Fruit fly (Drosophila melanogaster) whole organism, embryonic: ENCODE data around the gene Ythdf.

ENCODE experiments used
- B-H2 ChIP-seq: fragments of 200-800 bp; sonication (Bioruptor generic); optimal IDR thresholded peaks from 2 replicates; lab custom pipeline; 2018; ENCODE audit warnings: missing biosample characterization, mild to moderate bottlenecking, missing genetic modification characterization
- Blimp-1 ChIP-seq: fragments of 200-800 bp; sonication (Bioruptor generic); optimal IDR thresholded peaks from 3 replicates; lab custom pipeline; 2018; ENCODE audit warnings: missing biosample characterization, missing genetic modification characterization, mild to moderate bottlenecking, moderate library complexity, missing genetic modification reagents
- C15 ChIP-seq: fragments of 200-800 bp; sonication (Bioruptor generic); IDR thresholded peaks from 3 replicates; pipeline ENCODE4 v1.3.6; 2022; ENCODE audit warnings: missing biosample characterization, missing genetic modification characterization
- CG11504 ChIP-seq: fragments of 200-800 bp; sonication (Bioruptor generic); optimal IDR thresholded peaks from 3 replicates; lab custom pipeline; 2019; ENCODE audit warnings: missing biosample characterization, mild to moderate bottlenecking, missing genetic modification characterization, moderate library complexity
- CG12155 ChIP-seq: fragments of 200-800 bp; sonication (Bioruptor generic); optimal IDR thresholded peaks from 3 replicates; lab custom pipeline; 2016; ENCODE audit warnings: missing biosample characterization, missing genetic modification characterization
- CG12299 ChIP-seq: fragments of 200-800 bp; sonication (Bioruptor generic); optimal IDR thresholded peaks from 2 replicates; lab custom pipeline; 2018; ENCODE audit warnings: missing biosample characterization, mild to moderate bottlenecking, missing genetic modification characterization
- CG17385 ChIP-seq: fragments of 200-800 bp; sonication (Bioruptor generic); optimal IDR thresholded peaks from 3 replicates; lab custom pipeline; 2018; ENCODE audit warnings: missing biosample characterization, mild to moderate bottlenecking, missing genetic modification characterization
- CG18262 ChIP-seq: fragments of 200-800 bp; optimal IDR thresholded peaks from 3 replicates; lab custom pipeline; 2019; ENCODE audit warnings: missing biosample characterization, mild to moderate bottlenecking, missing genetic modification characterization, moderate library complexity
- CG2129 ChIP-seq: fragments of 200-800 bp; sonication (Bioruptor generic); IDR thresholded peaks from 2 replicates; pipeline ENCODE4 v1.3.6; 2022; ENCODE audit warnings: missing biosample characterization, missing genetic modification characterization; ENCODE audit not compliant: partially characterized antibody
- CG30403 ChIP-seq: fragments of 200-800 bp; sonication (Bioruptor generic); optimal IDR thresholded peaks from 3 replicates; lab custom pipeline; 2016; ENCODE audit warnings: missing biosample characterization, missing genetic modification characterization
- CG3065 ChIP-seq: fragments of 200-800 bp; sonication (Bioruptor generic); optimal IDR thresholded peaks from 2 replicates; lab custom pipeline; 2016; ENCODE audit warnings: missing biosample characterization, missing genetic modification characterization
- CG31224 ChIP-seq: fragments of 200-800 bp; sonication (Bioruptor generic); IDR thresholded peaks from 2 replicates; pipeline ENCODE4 v1.3.6; 2022; ENCODE audit warnings: missing biosample characterization, missing genetic modification characterization
- CG43689 ChIP-seq: fragments of 200-800 bp; sonication (Bioruptor generic); IDR thresholded peaks from 2 replicates; pipeline ENCODE4 v1.3.6; 2022; ENCODE audit warnings: missing biosample characterization, missing genetic modification characterization
- CG4730 ChIP-seq: fragments of 200-800 bp; sonication (Bioruptor generic); IDR thresholded peaks from 2 replicates; pipeline ENCODE4 v1.3.6; 2022; ENCODE audit warnings: missing biosample characterization, missing genetic modification characterization
- CG6254 ChIP-seq: fragments of 200-800 bp; sonication (Bioruptor generic); optimal IDR thresholded peaks from 3 replicates; lab custom pipeline; 2017; ENCODE audit warnings: mild to moderate bottlenecking, missing biosample characterization, missing genetic modification reagents, missing genetic modification characterization
- CG6654 ChIP-seq: fragments of 200-800 bp; sonication (Bioruptor generic); optimal IDR thresholded peaks from 2 replicates; lab custom pipeline; 2017; ENCODE audit warnings: missing biosample characterization, mild to moderate bottlenecking, missing genetic modification characterization
- CG7556 ChIP-seq: fragments of 200-800 bp; sonication (Bioruptor generic); optimal IDR thresholded peaks from 2 replicates; lab custom pipeline; 2017; ENCODE audit warnings: missing biosample characterization, mild to moderate bottlenecking, missing genetic modification characterization
- CG7987 ChIP-seq: fragments of 200-800 bp; sonication (Bioruptor generic); optimal IDR thresholded peaks from 2 replicates; lab custom pipeline; 2018; ENCODE audit warnings: missing biosample characterization, mild to moderate bottlenecking, missing genetic modification characterization, moderate library complexity
- CG8359 ChIP-seq: fragments of 200-800 bp; sonication (Bioruptor generic); optimal IDR thresholded peaks from 2 replicates; lab custom pipeline; 2017; ENCODE audit warnings: missing biosample characterization, mild to moderate bottlenecking, missing genetic modification characterization, borderline replicate concordance
- CG8765 ChIP-seq: fragments of 200-800 bp; sonication (Bioruptor generic); IDR thresholded peaks from 2 replicates; pipeline ENCODE4 v1.3.6; 2022; ENCODE audit warnings: missing biosample characterization, missing genetic modification characterization
- CG9797 ChIP-seq: fragments of 200-800 bp; sonication (Bioruptor generic); optimal IDR thresholded peaks from 3 replicates; lab custom pipeline; 2018; ENCODE audit warnings: missing biosample characterization, mild to moderate bottlenecking, missing genetic modification characterization
- CG9817 ChIP-seq: fragments of 200-800 bp; sonication (Bioruptor generic); optimal IDR thresholded peaks from 2 replicates; lab custom pipeline; 2018; ENCODE audit warnings: missing biosample characterization, mild to moderate bottlenecking, missing genetic modification characterization, moderate library complexity
- CrebB ChIP-seq: fragments of 200-800 bp; sonication (Bioruptor generic); optimal IDR thresholded peaks from 3 replicates; lab custom pipeline; 2018; ENCODE audit warnings: missing biosample characterization, mild to moderate bottlenecking, missing genetic modification characterization
- Ets65A ChIP-seq: fragments of 200-800 bp; sonication (Bioruptor generic); peaks from one replicate; lab custom pipeline; 2016; ENCODE audit warnings: missing biosample characterization, missing genetic modification characterization
- Lpt ChIP-seq: fragments of >200 bp; optimal IDR thresholded peaks from 2 replicates; lab custom pipeline; 2018; ENCODE audit warnings: missing biosample characterization, missing genetic modification characterization
- MBD-R2 ChIP-seq: fragments of 200-800 bp; sonication (Bioruptor generic); IDR thresholded peaks from 2 replicates; pipeline ENCODE4 v1.3.6; 2022; ENCODE audit warnings: missing biosample characterization, missing genetic modification characterization
- NK7.1 ChIP-seq: fragments of 200-800 bp; sonication (Bioruptor generic); optimal IDR thresholded peaks from 3 replicates; lab custom pipeline; 2016; ENCODE audit warnings: missing biosample characterization, missing genetic modification characterization
- Oaz ChIP-seq: fragments of 200-800 bp; sonication (Bioruptor generic); IDR thresholded peaks from 2 replicates; pipeline ENCODE4 v1.3.6; 2022; ENCODE audit warnings: missing biosample characterization, missing genetic modification characterization
- Scr ChIP-seq: fragments of 200-800 bp; sonication (Bioruptor generic); IDR thresholded peaks from 2 replicates; pipeline ENCODE4 v1.3.6; 2022; ENCODE audit warnings: missing biosample characterization, missing genetic modification characterization; ENCODE audit not compliant: partially characterized antibody
- Spps ChIP-seq: fragments of 200-800 bp; sonication (Bioruptor generic); optimal IDR thresholded peaks from 2 replicates; lab custom pipeline; 2018; ENCODE audit warnings: missing biosample characterization, mild to moderate bottlenecking, missing genetic modification characterization
- Taf1 ChIP-seq: fragments of 200-800 bp; sonication (Bioruptor generic); IDR thresholded peaks from 2 replicates; pipeline ENCODE4 v1.3.6; 2022; ENCODE audit warnings: missing biosample characterization, missing genetic modification characterization
- ab ChIP-seq: fragments of 200-800 bp; sonication (Bioruptor generic); optimal IDR thresholded peaks from 2 replicates; lab custom pipeline; 2016; ENCODE audit warnings: missing biosample characterization, missing genetic modification characterization
- aop ChIP-seq: fragments of 200-800 bp; sonication (Bioruptor generic); IDR thresholded peaks from 2 replicates; pipeline ENCODE4 v1.3.6; 2022; ENCODE audit warnings: missing biosample characterization, missing genetic modification characterization
- ase ChIP-seq: fragments of 200-800 bp; sonication (Bioruptor generic); IDR thresholded peaks from 3 replicates; pipeline ENCODE4 v1.3.6; 2022; ENCODE audit warnings: missing biosample characterization, missing genetic modification characterization
- bab2 ChIP-seq: fragments of 200-800 bp; sonication (Bioruptor generic); optimal IDR thresholded peaks from 2 replicates; lab custom pipeline; 2016; ENCODE audit warnings: missing biosample characterization, missing genetic modification characterization
- bcd ChIP-seq: fragments of 200-800 bp; sonication (Bioruptor generic); optimal IDR thresholded peaks from 2 replicates; lab custom pipeline; 2017; ENCODE audit warnings: missing biosample characterization, mild to moderate bottlenecking, missing genetic modification characterization
- bsh ChIP-seq, 2 experiments: fragments of 200-800 bp; sonication (Bioruptor generic); optimal IDR thresholded peaks; 2 replicates each; lab custom pipeline; 2017 to 2018; ENCODE audit warnings: mild to moderate bottlenecking in 2 of 2, missing biosample characterization in 2 of 2, missing genetic modification characterization in 2 of 2, moderate library complexity in 1 of 2
- chinmo ChIP-seq: fragments of 200-800 bp; sonication (Bioruptor generic); IDR thresholded peaks from 4 replicates; pipeline ENCODE4 v1.3.6; 2022; ENCODE audit warnings: missing biosample characterization, missing genetic modification characterization; ENCODE audit not compliant: partially characterized antibody
- fd64A ChIP-seq: fragments of 200-800 bp; sonication (Bioruptor generic); optimal IDR thresholded peaks from 3 replicates; lab custom pipeline; 2018; ENCODE audit warnings: missing biosample characterization, mild to moderate bottlenecking, missing genetic modification characterization
- gem ChIP-seq: fragments of 200-800 bp; sonication (Bioruptor generic); optimal IDR thresholded peaks from 2 replicates; lab custom pipeline; 2019; ENCODE audit warnings: missing biosample characterization, mild to moderate bottlenecking, missing genetic modification characterization, moderate library complexity
- gro ChIP-seq: fragments of 200-800 bp; sonication (Bioruptor generic); optimal IDR thresholded peaks from 2 replicates; lab custom pipeline; 2016; ENCODE audit warnings: missing biosample characterization, missing genetic modification characterization
- hb ChIP-seq: fragments of 200-800 bp; sonication (Bioruptor generic); IDR thresholded peaks from 3 replicates; pipeline ENCODE4 v1.3.6; 2022; ENCODE audit warnings: missing biosample characterization, missing genetic modification characterization; ENCODE audit not compliant: partially characterized antibody
- lmd ChIP-seq: fragments of 200-800 bp; sonication (Bioruptor generic); IDR thresholded peaks from 2 replicates; pipeline ENCODE4 v1.3.6; 2022; ENCODE audit warnings: missing biosample characterization, missing genetic modification characterization
- mam ChIP-seq: fragments of 200-800 bp; sonication (Bioruptor generic); optimal IDR thresholded peaks from 3 replicates; lab custom pipeline; 2016; ENCODE audit warnings: missing biosample characterization, missing genetic modification characterization
- nerfin-1 ChIP-seq: fragments of 200-800 bp; sonication (Bioruptor generic); optimal IDR thresholded peaks from 3 replicates; lab custom pipeline; 2019; ENCODE audit warnings: missing biosample characterization, mild to moderate bottlenecking, missing genetic modification characterization, moderate library complexity
- peb ChIP-seq: fragments of 200-800 bp; sonication (Bioruptor generic); IDR thresholded peaks from 2 replicates; pipeline ENCODE4 v1.3.6; 2022; ENCODE audit warnings: missing biosample characterization, missing genetic modification characterization
- rib ChIP-seq: fragments of 200-800 bp; sonication (Bioruptor generic); IDR thresholded peaks from 2 replicates; pipeline ENCODE4 v1.3.6; 2022; ENCODE audit warnings: missing biosample characterization, missing genetic modification characterization
- sd ChIP-seq: fragments of 200-800 bp; sonication (Bioruptor generic); optimal IDR thresholded peaks from 3 replicates; lab custom pipeline; 2018; ENCODE audit warnings: missing biosample characterization, mild to moderate bottlenecking, missing genetic modification characterization, moderate library complexity
- slbo ChIP-seq: fragments of 200-800 bp; sonication (Bioruptor generic); IDR thresholded peaks from 2 replicates; pipeline ENCODE4 v1.3.6; 2022; ENCODE audit warnings: missing biosample characterization, missing genetic modification characterization
- trh ChIP-seq: fragments of 200-800 bp; sonication (Bioruptor generic); optimal IDR thresholded peaks from 2 replicates; lab custom pipeline; 2016; ENCODE audit warnings: missing biosample characterization, missing genetic modification characterization
- vvl ChIP-seq: fragments of 200-800 bp; sonication (Bioruptor generic); IDR thresholded peaks from 2 replicates; pipeline ENCODE4 v1.3.6; 2022; ENCODE audit warnings: missing biosample characterization, missing genetic modification characterization

Ythdf gene

dm6 chr3R:25069569-25069968 lies 30.5 kb upstream of the Ythdf start, which contains the start of the genes Stt3B and CG11839 (continued):
- TF ChIP-seq CG31224 (GFP tag; lab: Robert Waterston, UW), result no peak
- TF ChIP-seq CG8765 (GFP tag; lab: Robert Waterston, UW), result no peak
- no peak for TF ChIP-seq sd (tag; lab: Kevin White, UChicago)
- peak; percentile 62 for TF ChIP-seq B-H2
- TF ChIP-seq peb (GFP tag; lab: Robert Waterston, UW), result peak; percentile 48; the same call in 1 of the 2 replicates
- no peak for TF ChIP-seq CG8359 (GFP tag; lab: Kevin White, UChicago)
- peak; percentile 88 for TF ChIP-seq CG30403 (GFP tag; lab: Kevin White, UChicago)
- peak; percentile 96 for TF ChIP-seq MBD-R2 (GFP tag; lab: Robert Waterston, UW)
- TF ChIP-seq mam, result peak; percentile 86
- TF ChIP-seq gem (tag; lab: Kevin White, UChicago), result no peak
- no peak for TF ChIP-seq Lpt (GFP tag; lab: Kevin White, UChicago)
- TF ChIP-seq CG4730, result peak; percentile 46; the same call in 1 of the 2 replicates
- no peak for TF ChIP-seq rib
- no peak for TF ChIP-seq CG6654 (GFP tag; lab: Kevin White, UChicago)
- peak; percentile 89 for TF ChIP-seq CG2129 (GFP tag; lab: Robert Waterston, UW)
- TF ChIP-seq CG6254 (GFP tag; lab: Kevin White, UChicago), result no peak
- TF ChIP-seq Blimp-1 (GFP tag; lab: Kevin White, UChicago), result no peak
- TF ChIP-seq hb (GFP tag; lab: Robert Waterston, UW), result peak; percentile 91
- no peak for TF ChIP-seq bcd (GFP tag; lab: Kevin White, UChicago)
- TF ChIP-seq nerfin-1, result peak; percentile 72
- TF ChIP-seq CG12155, result peak; percentile 79
- no peak; the same call in 2 of the 3 replicates for TF ChIP-seq ase (GFP tag; lab: Robert Waterston, UW)
- peak; percentile 45 for TF ChIP-seq Spps
- no peak for TF ChIP-seq CG3065
- peak; percentile 82 for TF ChIP-seq CG9817 (tag; lab: Kevin White, UChicago)
- peak; percentile 42 for TF ChIP-seq CG12299 (tag; lab: Kevin White, UChicago)
- no peak; the same call in 1 of the 2 replicates for TF ChIP-seq slbo (GFP tag; lab: Robert Waterston, UW)
- no peak for TF ChIP-seq CG43689 (GFP tag; lab: Robert Waterston, UW)
- no peak for TF ChIP-seq aop (GFP tag; lab: Robert Waterston, UW)
- TF ChIP-seq ab (GFP tag; lab: Kevin White, UChicago), result no peak
- TF ChIP-seq CG11504, result no peak
- no peak for TF ChIP-seq NK7.1
- no peak for TF ChIP-seq fd64A
- peak; percentile 95 for TF ChIP-seq Scr (GFP tag; lab: Robert Waterston, UW)
- peak; percentile 3 for TF ChIP-seq CrebB
- TF ChIP-seq CG17385 (GFP tag; lab: Kevin White, UChicago), result no peak
- TF ChIP-seq lmd (GFP tag; lab: Robert Waterston, UW), result no peak; the same call in 1 of the 2 replicates
- TF ChIP-seq CG18262 (tag; lab: Kevin White, UChicago), result peak; percentile 70
- TF ChIP-seq vvl (GFP tag; lab: Robert Waterston, UW), result peak; percentile 68
- TF ChIP-seq Oaz (GFP tag; lab: Robert Waterston, UW), result 0 out of 2 replicates have a peak, but pooled peaks have one; percentile 55
- TF ChIP-seq Ets65A, result peak; percentile 97
- TF ChIP-seq CG7556 (GFP tag; lab: Kevin White, UChicago), result no peak
- peak; percentile 65; the same call in 1 of the 2 replicates for TF ChIP-seq Taf1 (GFP tag; lab: Robert Waterston, UW)
- peak; percentile 30 for TF ChIP-seq CG7987 (GFP tag; lab: Kevin White, UChicago)
- TF ChIP-seq chinmo (GFP tag; lab: Robert Waterston, UW), result peak; percentile 64; the same call in 2 of the 4 replicates
- peak; percentile 72 for TF ChIP-seq bab2 (GFP tag; lab: Kevin White, UChicago)
- TF ChIP-seq C15 (GFP tag; lab: Robert Waterston, UW), result no peak
- TF ChIP-seq gro (GFP tag; lab: Kevin White, UChicago), result peak; percentile 79
- peak; percentile 39 for TF ChIP-seq CG9797
- peak; percentile 30 for TF ChIP-seq trh
- no peak for TF ChIP-seq bsh (GFP tag; optimal IDR thresholded peaks at IDR 0.05; lab: Kevin White, UChicago)
